Fruit fly (Drosophila melanogaster) whole organism, adult: Measurements from ENCODE around the gene h-cup.

Experiments used
- CG5204 ChIP-seq: fragments of 200-800 bp; sonication (Bioruptor generic); optimal IDR thresholded peaks from 2 replicates; lab custom pipeline; 2016; ENCODE audit warnings: missing biosample characterization, missing genetic modification characterization
- CG7045 ChIP-seq: fragments of 200-800 bp; sonication (Bioruptor generic); optimal IDR thresholded peaks from 2 replicates; lab custom pipeline; 2017; ENCODE audit warnings: missing biosample characterization, mild to moderate bottlenecking, missing genetic modification characterization
- CG7101 ChIP-seq: fragments of 200-800 bp; sonication (Bioruptor generic); optimal IDR thresholded peaks from 2 replicates; lab custom pipeline; 2018; ENCODE audit warnings: missing biosample characterization, mild to moderate bottlenecking, missing genetic modification characterization, moderate library complexity
- Hr96 ChIP-seq: fragments of 200-800 bp; sonication (Bioruptor generic); optimal IDR thresholded peaks from 2 replicates; lab custom pipeline; 2016; ENCODE audit warnings: missing biosample characterization, missing genetic modification characterization
- cnc ChIP-seq, 2 experiments: fragments of >200 bp; optimal IDR thresholded peaks; 2 replicates each; lab custom pipeline; 2017
- toe ChIP-seq: fragments of 200-800 bp; sonication (Bioruptor generic); optimal IDR thresholded peaks from 2 replicates; lab custom pipeline; 2016; ENCODE audit warnings: missing biosample characterization, missing genetic modification characterization

- TF ChIP-seq toe (GFP tag; lab: Kevin White, UChicago) (peak; percentile 32), cnc (optimal IDR thresholded peaks at IDR 0.05; lab: Kevin White, UChicago) (no peak), Hr96 (GFP tag; lab: Kevin White, UChicago) (peak; percentile 72), CG7045 (peak; percentile 42), CG7101 (tag; lab: Kevin White, UChicago) (peak; percentile 78), CG5204 (GFP tag; lab: Kevin White, UChicago) (no peak)
Measured at dm6 chr3R:15371833-15372232, 10.9 kb downstream of the h-cup start, which contains the start of the genes Ccm3 and CG6136.
